Worm (Caenorhabditis elegans) whole organism, L4/young adult: ENCODE results near the gene mboa-2.

Experiments
- dao-5 ChIP-seq: sonication (generic microtip); optimal IDR thresholded peaks from 2 replicates; lab custom pipeline; 2016; ENCODE audit warnings: missing genotype, missing genetic modification characterization, moderate library complexity, missing compliant biosample characterization
- him-1 ChIP-seq: sonication (generic microtip); optimal IDR thresholded peaks from 2 replicates; lab custom pipeline; 2016; ENCODE audit warnings: missing genotype, missing genetic modification reagents, missing genetic modification characterization, missing compliant biosample characterization

DNA sequence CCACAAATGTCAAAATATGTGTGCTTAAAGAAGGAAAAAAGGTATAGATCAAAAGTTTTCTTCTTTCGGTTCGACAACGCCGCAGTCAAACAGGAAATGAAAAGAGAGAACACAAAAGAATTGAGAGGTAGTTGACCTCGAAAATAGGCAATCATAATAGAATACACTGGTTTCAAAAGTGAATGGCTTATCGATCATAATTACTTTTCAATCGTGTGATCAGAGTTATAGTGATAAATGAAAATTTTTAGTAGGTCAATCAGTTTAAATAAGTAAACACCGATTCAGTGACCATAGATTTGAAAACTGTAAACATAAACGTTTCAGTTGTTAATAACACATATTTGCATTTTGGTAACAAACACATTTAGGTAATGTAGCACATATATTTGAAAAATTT is 51.9 kb downstream of the mboa-2 start:
- no peak for TF ChIP-seq him-1 (tag; lab: Kevin White, UChicago)
- no peak for TF ChIP-seq dao-5
